Fruit fly (Drosophila melanogaster): ENCODE data around the gene abo.

dm6 chr2L:11001376-11002122 is 26.5 kb upstream of the abo start, which contains the start of the genes aub and lectin-33A:
- no peak for TF ChIP-seq sv (GFP tag; optimal IDR thresholded peaks at IDR 0.05)
- TF ChIP-seq psq (GFP tag; optimal IDR thresholded peaks at IDR 0.05): no peak
- no peak for TF ChIP-seq OdsH (GFP tag; optimal IDR thresholded peaks at IDR 0.05)
- TF ChIP-seq GATAd (GFP tag; optimal IDR thresholded peaks at IDR 0.05): no peak
- TF ChIP-seq fru (GFP tag; optimal IDR thresholded peaks at IDR 0.05): no peak
- no peak for TF ChIP-seq brk (GFP tag; optimal IDR thresholded peaks at IDR 0.05)
- TF ChIP-seq Hr78 (GFP tag; optimal IDR thresholded peaks at IDR 0.05): no peak

Measured in whole organism, wandering third instar larva.